Worm (Caenorhabditis elegans): ENCODE results near the gene syx-4.

The syx-4 gene

ce11 chrIV:8450534-8450933 is 6.5 kb upstream of the syx-4 start (continued):
- TF ChIP-seq skn-1 (tag; optimal IDR thresholded peaks at IDR 0.05), result no peak
- TF ChIP-seq sptf-1 (tag; optimal IDR thresholded peaks at IDR 0.05), result no peak
- peak; percentile 34 for TF ChIP-seq pqm-1 (tag; optimal IDR thresholded peaks at IDR 0.05)
- no peak for TF ChIP-seq aha-1 (tag; optimal IDR thresholded peaks at IDR 0.05)
- TF ChIP-seq unc-86 (tag; optimal IDR thresholded peaks at IDR 0.05), result no peak
- no peak for TF ChIP-seq zip-4 (GFP tag; optimal IDR thresholded peaks at IDR 0.05)
- TF ChIP-seq nhr-84 (tag; optimal IDR thresholded peaks at IDR 0.05), result no peak
- peak in 5 of 6 experiments; percentile 0 to 97 (median 93) for TF ChIP-seq elt-3 (tag; optimal IDR thresholded peaks at IDR 0.05)
- no peak for TF ChIP-seq unc-62 (GFP tag; optimal IDR thresholded peaks at IDR 0.05)
- no peak for TF ChIP-seq lin-15B (tag; optimal IDR thresholded peaks at IDR 0.05)
- no peak for TF ChIP-seq isw-1 (GFP tag; IDR thresholded peaks at IDR 0.05)
- TF ChIP-seq alr-1 (tag; optimal IDR thresholded peaks at IDR 0.05; ENCODE audit: borderline replicate concordance), result no peak
- TF ChIP-seq nhr-90 (tag; optimal IDR thresholded peaks at IDR 0.05; ENCODE audit: poor library complexity), result peak; percentile 1
- no peak for TF ChIP-seq sox-4 (tag; optimal IDR thresholded peaks at IDR 0.05)
- TF ChIP-seq egl-27 (tag; optimal IDR thresholded peaks at IDR 0.05), result no peak
- TF ChIP-seq lin-14 (GFP tag; optimal IDR thresholded peaks at IDR 0.05), result peak; percentile 20
- TF ChIP-seq snu-23 (GFP tag; optimal IDR thresholded peaks at IDR 0.05), result no peak
- TF ChIP-seq nhr-28 (tag; optimal IDR thresholded peaks at IDR 0.05), result no peak

DNA sequence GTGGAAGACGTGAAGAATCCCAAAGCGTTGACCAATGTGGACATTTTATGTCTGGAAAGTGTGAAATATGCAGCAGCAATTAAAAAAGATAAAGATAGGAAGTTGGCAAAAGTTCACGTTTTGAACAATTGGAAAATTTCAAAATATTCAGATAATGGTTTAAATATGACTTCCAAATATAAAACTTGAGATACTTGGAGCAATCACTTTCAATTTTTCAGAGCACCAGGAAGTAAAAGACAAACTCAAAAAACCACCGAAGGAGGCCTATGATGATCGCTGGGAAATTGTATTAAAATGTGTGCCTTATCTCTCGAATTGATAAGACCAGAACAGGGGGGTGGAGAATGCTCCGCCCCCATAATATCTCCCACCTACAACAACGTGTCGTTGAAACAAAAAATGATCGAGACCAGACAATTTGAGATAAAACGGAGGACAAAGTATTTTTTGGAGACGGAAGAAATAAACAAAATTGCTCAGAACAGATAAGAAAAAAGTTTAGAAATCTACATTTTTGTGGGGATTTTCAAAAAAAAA is 5.3 kb upstream of the syx-4 start, which contains the start of gene eppl-1:
Gene eppl-1 (minus strand): TSS at position 51 of the 540 bp plus-strand sequence.
- TF ChIP-seq elt-2 (tag; optimal IDR thresholded peaks at IDR 0.05), result peak; percentile 92
- peak; percentile 0 for TF ChIP-seq tbx-2 (tag; optimal IDR thresholded peaks at IDR 0.05)
- peak; percentile 9 for TF ChIP-seq nhr-71 (tag; optimal IDR thresholded peaks at IDR 0.05)
- no peak for TF ChIP-seq vab-15 (tag; optimal IDR thresholded peaks at IDR 0.05)
- TF ChIP-seq nhr-237 (tag; optimal IDR thresholded peaks at IDR 0.05), result no peak
- TF ChIP-seq F16B12.6 (tag; optimal IDR thresholded peaks at IDR 0.05), result no peak
- peak in 2 of 6 experiments; percentile 85 for TF ChIP-seq elt-3 (tag; optimal IDR thresholded peaks at IDR 0.05)
- TF ChIP-seq blmp-1 (tag; optimal IDR thresholded peaks at IDR 0.05), result peak; percentile 7
- no peak for TF ChIP-seq nhr-20 (tag; optimal IDR thresholded peaks at IDR 0.05)
- TF ChIP-seq lin-14 (GFP tag; optimal IDR thresholded peaks at IDR 0.05), result peak; percentile 56
- TF ChIP-seq ceh-90 (tag; optimal IDR thresholded peaks at IDR 0.05), result no peak
- TF ChIP-seq efl-1 (optimal IDR thresholded peaks at IDR 0.05), result no peak
- peak in 1 of 2 experiments; percentile 13 for TF ChIP-seq efl-1 (GFP tag; optimal IDR thresholded peaks at IDR 0.05 in 1 of 2)
- TF ChIP-seq nhr-76 (tag; optimal IDR thresholded peaks at IDR 0.05), result no peak
- no peak for TF ChIP-seq unc-130 (tag; optimal IDR thresholded peaks at IDR 0.05)
- no peak for TF ChIP-seq unc-62 (GFP tag; optimal IDR thresholded peaks at IDR 0.05)

- TF ChIP-seq lin-35 (GFP tag; optimal IDR thresholded peaks at IDR 0.05) (peak in 1 of 2 experiments; percentile 2), ama-1 (optimal IDR thresholded peaks at IDR 0.05) (no peak), ztf-4 (tag; optimal IDR thresholded peaks at IDR 0.05) (no peak), alr-1 (tag; optimal IDR thresholded peaks at IDR 0.05; ENCODE audit: borderline replicate concordance) (no peak), dpl-1 (GFP tag; optimal IDR thresholded peaks at IDR 0.05) (no peak), elt-2 (tag; optimal IDR thresholded peaks at IDR 0.05) (peak; percentile 96), pag-3 (tag; optimal IDR thresholded peaks at IDR 0.05; ENCODE audit: borderline replicate concordance, insufficient read depth) (no peak), ceh-88 (GFP tag; IDR thresholded peaks at IDR 0.05) (no peak), ceh-8 (GFP tag; optimal IDR thresholded peaks at IDR 0.05) (no peak), nhr-12 (tag; optimal IDR thresholded peaks at IDR 0.05) (no peak), mab-9 (GFP tag; IDR thresholded peaks at IDR 0.05) (no peak), pax-3 (tag; optimal IDR thresholded peaks at IDR 0.05) (no peak), pqm-1 (tag; optimal IDR thresholded peaks at IDR 0.05) (peak; percentile 52), mef-2 (tag; optimal IDR thresholded peaks at IDR 0.05) (no peak), zag-1 (tag; optimal IDR thresholded peaks at IDR 0.05) (no peak), lin-14 (GFP tag; optimal IDR thresholded peaks at IDR 0.05) (no peak), hpl-2 (GFP tag; optimal IDR thresholded peaks at IDR 0.05) (no peak), lin-13 (GFP tag; optimal IDR thresholded peaks at IDR 0.05) (no peak), ztf-11 (tag; optimal IDR thresholded peaks at IDR 0.05) (no peak), ceh-90 (tag; optimal IDR thresholded peaks at IDR 0.05) (no peak), dsc-1 (tag; optimal IDR thresholded peaks at IDR 0.05) (no peak), zip-4 (GFP tag; optimal IDR thresholded peaks at IDR 0.05) (no peak), nhr-71 (tag; optimal IDR thresholded peaks at IDR 0.05) (peak; percentile 6)
Measured at ce11 chrIV:8453178-8453577, 3.9 kb upstream of the syx-4 start.
